Worm (Caenorhabditis elegans) whole organism, midembryonic: ENCODE data around the gene lido-10.

Source experiments
- T22C8.4 ChIP-seq: fragments of 200-800 bp; sonication (Bioruptor generic); IDR thresholded peaks from 2 replicates; pipeline ENCODE4 v1.3.6; 2022; ENCODE audit warnings: missing genetic modification characterization, missing compliant biosample characterization
- cog-1 ChIP-seq: sonication (generic microtip); optimal IDR thresholded peaks from 2 replicates; lab custom pipeline; 2016; ENCODE audit warnings: missing genetic modification characterization, missing compliant biosample characterization
- flt-1 ChIP-seq: fragments of 200-800 bp; sonication (Bioruptor generic); IDR thresholded peaks from 2 replicates; pipeline ENCODE4 v1.3.6; 2022; ENCODE audit warnings: missing genetic modification characterization, missing compliant biosample characterization
- klf-2 ChIP-seq: fragments of 200-800 bp; sonication (Bioruptor generic); conservative IDR thresholded peaks from 2 replicates; pipeline ENCODE4 v1.3.6; 2022; ENCODE audit warnings: missing genetic modification reagents, missing genetic modification characterization, missing compliant biosample characterization
- med-1 ChIP-seq: sonication (generic microtip); optimal IDR thresholded peaks from 2 replicates; lab custom pipeline; 2017; ENCODE audit warnings: missing genetic modification characterization, mild to moderate bottlenecking, missing compliant biosample characterization, antibody characterized with exemption, missing genetic modification reagents; ENCODE audit not compliant: insufficient read depth
- ref-1 ChIP-seq: fragments of 200-800 bp; sonication (Bioruptor generic); conservative IDR thresholded peaks from 2 replicates; pipeline ENCODE4 v1.3.6; 2022; ENCODE audit warnings: missing genetic modification reagents, missing genetic modification characterization, missing compliant biosample characterization
- tab-1 ChIP-seq: fragments of 200-800 bp; sonication (Bioruptor generic); IDR thresholded peaks from 2 replicates; pipeline ENCODE4 v1.3.6; 2022; ENCODE audit warnings: missing genetic modification characterization, missing compliant biosample characterization
- ztf-23 ChIP-seq: fragments of 200-800 bp; sonication (Bioruptor generic); IDR thresholded peaks from 2 replicates; pipeline ENCODE4 v1.3.6; 2022; ENCODE audit warnings: missing genetic modification reagents, missing genetic modification characterization, missing compliant biosample characterization
- ztf-29 ChIP-seq: fragments of 200-800 bp; sonication (Bioruptor generic); IDR thresholded peaks from 2 replicates; pipeline ENCODE4 v1.3.6; 2022; ENCODE audit warnings: missing genetic modification reagents, missing genetic modification characterization, missing compliant biosample characterization

lido-10 gene

DNA sequence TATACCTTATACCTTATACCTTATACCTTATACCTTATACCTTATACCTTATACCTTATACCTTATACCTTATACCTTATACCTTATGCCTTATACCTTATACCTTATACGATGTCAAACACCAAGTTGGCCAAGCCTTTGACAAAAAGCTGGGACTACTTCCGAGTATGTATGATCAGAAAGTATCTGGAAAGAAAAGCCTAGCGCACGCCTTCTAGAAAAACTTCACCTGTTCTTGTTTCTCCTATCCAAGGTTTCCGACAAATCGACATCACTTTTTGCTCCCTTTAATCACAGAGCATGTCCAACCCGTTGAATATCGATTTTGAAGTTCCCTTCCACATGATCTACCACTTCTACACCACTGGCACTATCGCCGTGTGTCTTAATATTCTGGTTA, 46.1 kb downstream of the lido-10 start, which contains the start of gene sri-28:
TSS of gene sri-28 (plus strand) at position 301 of the 400 bp plus-strand sequence.
- TF ChIP-seq ref-1: no peak
- TF ChIP-seq T22C8.4 (GFP tag; lab: Robert Waterston, UW): no peak
- no peak for TF ChIP-seq tab-1 (GFP tag; lab: Robert Waterston, UW)
- TF ChIP-seq flt-1 (GFP tag; lab: Robert Waterston, UW): no peak
- TF ChIP-seq ztf-23 (GFP tag; lab: Robert Waterston, UW): no peak
- TF ChIP-seq med-1 (GFP tag; lab: Kevin White, UChicago): no peak
- no peak for TF ChIP-seq ztf-29
- no peak for TF ChIP-seq klf-2 (GFP tag; lab: Robert Waterston, UW)
- TF ChIP-seq cog-1 (tag; lab: Kevin White, UChicago): no peak

DNA sequence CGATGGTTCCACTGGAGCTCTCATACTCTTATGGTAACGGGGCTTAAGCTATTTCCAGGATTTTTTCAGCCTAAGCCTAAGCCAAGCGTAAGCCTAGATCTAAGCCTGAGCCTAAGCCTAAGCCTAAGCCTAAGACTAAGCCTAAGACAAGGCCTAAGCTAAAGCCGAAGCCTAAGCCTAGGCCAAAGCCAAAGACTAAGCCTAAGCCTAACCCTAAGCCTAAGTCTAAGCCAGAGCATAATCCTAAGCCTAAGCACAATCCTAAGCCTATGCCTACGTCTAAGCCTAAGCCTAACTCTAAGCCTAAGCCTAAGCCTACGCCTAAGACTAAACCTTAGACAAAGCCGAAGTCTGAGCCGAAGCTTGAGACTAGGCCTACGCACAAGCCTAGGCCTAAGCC, 46.7 kb downstream of the lido-10 start:
- no peak for TF ChIP-seq T22C8.4 (GFP tag; lab: Robert Waterston, UW)
- no peak for TF ChIP-seq flt-1 (GFP tag; lab: Robert Waterston, UW)
- no peak for TF ChIP-seq ref-1
- no peak for TF ChIP-seq klf-2 (GFP tag; lab: Robert Waterston, UW)
- no peak for TF ChIP-seq tab-1 (GFP tag; lab: Robert Waterston, UW)
- no peak for TF ChIP-seq cog-1 (tag; lab: Kevin White, UChicago)
- no peak for TF ChIP-seq med-1 (GFP tag; lab: Kevin White, UChicago)

DNA sequence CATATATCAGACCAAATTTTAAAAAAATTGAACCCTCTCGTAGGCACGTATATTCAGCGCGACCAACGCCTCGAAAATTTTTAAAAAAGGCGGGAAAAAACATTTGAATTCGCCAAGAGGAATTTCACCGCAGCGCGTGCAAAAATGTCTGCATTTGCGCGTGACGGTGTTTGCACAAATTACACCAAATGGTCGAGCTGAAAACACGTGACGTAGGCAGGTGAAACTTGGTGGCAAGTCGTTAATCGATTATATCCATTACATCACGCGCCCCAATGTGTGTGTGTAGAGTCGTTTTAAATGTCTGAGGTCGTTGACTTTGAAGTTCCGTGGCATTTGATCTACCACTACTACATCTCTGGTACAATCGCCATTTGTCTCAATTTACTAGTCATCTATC, 48.4 kb downstream of the lido-10 start, which contains the start of gene sri-31:
TSS of gene sri-31 (plus strand) at position 301 of the 400 bp plus-strand sequence.
- TF ChIP-seq ztf-23 (GFP tag; lab: Robert Waterston, UW): no peak
- TF ChIP-seq klf-2 (GFP tag; lab: Robert Waterston, UW): no peak
- TF ChIP-seq med-1 (GFP tag; lab: Kevin White, UChicago): no peak
- no peak for TF ChIP-seq ref-1
- no peak for TF ChIP-seq T22C8.4 (GFP tag; lab: Robert Waterston, UW)
- TF ChIP-seq flt-1 (GFP tag; lab: Robert Waterston, UW): no peak
- no peak for TF ChIP-seq cog-1 (tag; lab: Kevin White, UChicago)
- no peak for TF ChIP-seq tab-1 (GFP tag; lab: Robert Waterston, UW)
- no peak for TF ChIP-seq ztf-29

DNA sequence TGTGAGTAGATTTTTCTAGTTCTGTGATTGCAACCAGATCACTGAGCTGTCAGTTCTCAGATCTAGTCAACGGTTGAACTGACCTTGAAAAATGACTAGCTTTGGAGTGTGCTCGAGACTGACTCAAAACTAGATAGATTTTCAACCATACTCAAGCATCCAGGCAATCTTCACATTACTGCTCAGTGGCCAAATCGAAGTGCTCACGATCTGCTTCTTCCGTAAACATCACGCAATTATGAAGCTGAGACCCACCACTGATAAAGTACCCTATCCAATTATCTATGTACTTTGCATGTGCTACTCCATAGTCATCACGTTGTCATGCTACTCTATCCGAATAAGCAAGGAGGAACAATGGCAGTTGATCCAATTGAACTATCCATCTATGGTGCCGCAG, 49.0 kb downstream of the lido-10 start:
- TF ChIP-seq ztf-23 (GFP tag; lab: Robert Waterston, UW): no peak

DNA sequence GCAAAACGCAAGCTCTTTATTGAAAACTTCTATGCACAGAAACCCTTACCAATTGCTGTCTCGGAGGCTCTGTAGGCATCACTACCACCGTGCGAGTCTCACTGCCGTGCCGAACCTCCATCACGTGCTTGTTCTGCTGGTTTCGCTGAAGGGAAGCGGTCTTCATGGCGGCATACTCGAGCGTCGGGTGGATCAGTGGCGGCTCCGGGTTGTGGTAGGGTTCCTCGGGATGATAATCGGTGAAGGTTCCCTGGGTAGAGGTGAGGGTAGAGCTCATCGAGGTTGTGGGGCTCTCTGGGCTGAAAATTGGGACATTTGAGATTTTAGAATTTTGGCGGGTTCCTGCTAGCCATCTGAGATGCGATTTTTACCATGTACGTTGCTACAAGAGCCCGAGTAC, 50.5 kb downstream of the lido-10 start:
- TF ChIP-seq T22C8.4 (GFP tag; lab: Robert Waterston, UW): no peak
- TF ChIP-seq med-1 (GFP tag; lab: Kevin White, UChicago): no peak
- no peak for TF ChIP-seq tab-1 (GFP tag; lab: Robert Waterston, UW)
- no peak for TF ChIP-seq ref-1
- TF ChIP-seq cog-1 (tag; lab: Kevin White, UChicago): no peak
- no peak for TF ChIP-seq flt-1 (GFP tag; lab: Robert Waterston, UW)
- no peak for TF ChIP-seq ztf-23 (GFP tag; lab: Robert Waterston, UW)
- no peak for TF ChIP-seq ztf-29
- TF ChIP-seq klf-2 (GFP tag; lab: Robert Waterston, UW): no peak
